Worm (Caenorhabditis elegans): ENCODE measurements around the gene set-4.

The set-4 gene

DNA sequence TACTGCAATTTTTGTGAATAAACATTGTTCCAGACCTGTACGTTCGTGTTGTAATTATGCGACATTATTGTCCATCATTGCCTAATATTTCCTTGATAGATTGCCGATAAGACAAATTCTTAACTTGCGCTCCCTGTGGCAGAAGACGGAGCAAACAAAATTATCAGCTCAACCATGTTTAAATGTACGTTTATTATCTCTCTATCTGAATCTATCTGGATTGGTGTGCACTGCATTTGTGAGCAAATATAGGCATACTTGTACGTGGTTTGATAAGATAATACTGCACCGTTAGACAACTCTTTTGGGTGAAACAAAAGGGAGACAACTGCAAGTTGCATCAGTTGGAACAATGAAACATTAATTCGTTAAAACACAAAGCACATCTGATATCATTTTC, 3.8 kb downstream of the set-4 start:
- no peak for TF ChIP-seq unc-62 (GFP tag; optimal IDR thresholded peaks at IDR 0.05)

DNA sequence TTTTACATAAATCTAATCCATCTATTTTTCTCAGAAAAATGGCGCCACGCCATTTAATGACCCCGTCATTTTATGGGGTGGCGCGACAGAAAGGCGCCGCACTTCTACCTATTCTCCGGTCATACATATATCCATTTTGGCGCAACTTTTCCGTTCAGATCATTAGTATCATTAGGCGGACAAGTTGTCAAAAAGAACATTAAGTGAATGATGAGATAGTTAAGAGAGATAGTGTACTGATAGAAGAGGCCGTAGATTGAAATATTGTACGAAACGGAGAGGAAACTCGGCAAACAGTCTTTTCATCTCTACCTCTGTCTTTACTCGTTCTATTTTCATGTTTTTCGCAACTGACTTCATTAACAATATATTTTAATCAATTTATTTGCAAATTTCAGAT, 7.1 kb downstream of the set-4 start, which contains the start of gene sma-6:
Gene sma-6 (plus strand): TSS at position 399 of the 400 bp plus-strand sequence.
- no peak for TF ChIP-seq unc-62 (GFP tag; optimal IDR thresholded peaks at IDR 0.05)

DNA sequence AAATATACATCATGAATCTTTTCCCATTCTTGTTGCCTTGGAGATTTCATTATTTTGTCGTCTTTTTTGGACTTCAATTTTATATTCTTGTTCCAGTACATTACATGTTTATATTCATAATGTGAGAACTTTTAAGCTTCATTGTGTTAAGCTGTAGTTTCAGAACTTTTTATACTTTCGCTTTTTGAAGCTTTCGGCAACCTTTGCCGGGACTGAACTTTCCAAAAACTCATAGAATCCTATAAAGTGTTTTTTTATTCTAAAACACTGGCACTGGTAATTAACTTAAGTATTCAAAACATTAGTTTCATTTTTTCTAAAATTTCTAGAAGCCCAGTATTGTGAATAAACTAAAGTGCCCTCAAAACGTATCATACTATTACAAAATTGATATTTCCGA, 8.2 kb downstream of the set-4 start, which contains the start of gene C32D5.4:
Gene C32D5.4 (minus strand): TSS at position 101 of the 400 bp plus-strand sequence.
- no peak for TF ChIP-seq unc-62 (GFP tag; optimal IDR thresholded peaks at IDR 0.05)

DNA sequence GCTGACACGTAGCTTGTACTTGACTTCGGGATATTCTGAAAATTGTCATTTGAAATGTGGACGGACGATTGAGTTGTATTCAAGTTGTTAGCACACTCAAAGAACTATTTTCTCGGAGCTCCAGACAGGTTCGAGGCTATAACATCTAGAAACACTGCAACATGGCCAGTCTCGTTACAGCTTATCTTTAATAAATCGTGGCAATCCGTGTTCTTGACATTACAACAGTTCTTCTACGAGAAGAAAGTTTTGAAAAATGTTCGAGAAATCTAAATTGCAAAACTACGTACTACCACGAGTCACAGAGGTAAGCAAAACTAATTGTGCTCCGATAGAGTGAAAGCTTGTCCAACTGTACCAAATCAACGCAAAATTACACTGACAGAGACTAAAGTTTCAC, 9.1 kb downstream of the set-4 start:
- TF ChIP-seq unc-62 (GFP tag; optimal IDR thresholded peaks at IDR 0.05) = no peak

DNA sequence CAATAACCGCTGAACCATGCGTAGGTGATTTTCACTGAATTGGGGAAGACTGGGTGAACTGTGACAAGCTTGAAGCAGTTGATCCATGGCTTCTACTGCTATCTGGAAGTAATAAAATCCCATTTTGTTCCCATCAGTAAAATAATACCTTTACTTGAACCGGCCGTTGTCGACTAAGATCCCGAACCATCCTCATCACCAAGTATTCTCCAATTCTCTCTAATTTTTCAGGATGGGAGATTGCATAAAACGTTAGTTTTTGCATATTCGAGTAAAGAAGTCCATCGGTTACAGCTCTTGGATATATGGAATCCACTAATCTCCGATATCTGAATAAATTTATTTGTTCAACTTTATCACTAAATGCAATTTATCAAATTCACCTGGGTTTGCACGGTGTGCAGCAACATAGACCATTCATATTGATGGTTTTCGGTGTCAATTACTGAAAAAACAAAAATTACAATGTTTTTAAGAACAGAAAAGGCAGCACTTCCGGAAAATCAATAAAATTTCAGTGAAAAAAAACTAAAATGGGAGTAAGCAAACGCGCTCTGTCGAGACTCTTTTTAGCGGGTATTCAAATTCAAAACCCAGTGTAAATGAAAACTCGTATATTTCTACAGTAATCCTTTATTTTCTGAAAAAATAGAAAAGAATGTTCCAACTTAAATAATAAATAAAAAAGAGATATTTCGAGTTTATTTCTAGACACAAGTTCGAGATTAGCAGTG, 10.3 kb downstream of the set-4 start, which contains the start of gene efr-3:
Gene efr-3 (minus strand): TSS at position 505 of the 734 bp plus-strand sequence.
- no peak for TF ChIP-seq unc-62 (GFP tag; optimal IDR thresholded peaks at IDR 0.05)

DNA sequence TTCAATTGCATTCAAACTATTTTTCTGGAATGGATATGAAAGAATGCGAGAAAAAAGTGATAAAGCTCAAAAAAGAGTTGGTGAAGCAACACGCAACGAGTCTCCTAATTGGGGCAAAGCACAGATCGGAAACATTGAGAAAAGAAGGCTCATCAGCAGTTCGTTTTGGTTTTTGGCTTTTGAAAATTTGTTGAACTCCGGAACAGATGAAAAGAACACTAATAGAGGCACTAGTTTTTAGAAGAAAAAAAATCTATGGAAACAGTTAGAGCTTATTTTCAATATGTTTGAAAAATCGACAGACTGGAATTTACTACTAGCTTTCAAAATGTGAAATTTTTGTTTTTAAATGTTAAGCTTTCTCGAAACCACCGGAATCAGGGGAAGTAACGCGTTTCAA, 19.3 kb downstream of the set-4 start:
- no peak for TF ChIP-seq unc-62 (GFP tag; optimal IDR thresholded peaks at IDR 0.05)

DNA sequence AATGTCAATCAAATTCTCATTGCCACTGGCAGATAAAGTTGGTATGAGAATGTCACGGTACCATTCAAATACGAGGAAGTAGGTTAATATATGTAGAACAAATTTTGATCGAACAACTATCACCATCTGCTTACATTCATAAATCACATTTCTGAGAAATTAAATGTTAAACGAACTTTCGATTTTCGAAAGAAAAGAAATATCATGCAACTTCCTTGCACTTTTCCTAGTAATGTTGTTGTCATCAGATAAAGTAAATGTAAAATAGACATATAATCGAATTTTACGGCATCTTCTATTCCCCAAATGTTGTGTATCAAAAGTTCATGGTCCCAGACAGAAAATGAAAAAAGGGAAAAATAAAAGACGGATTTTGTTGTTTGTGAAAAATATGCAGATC, 19.7 kb downstream of the set-4 start:
- no peak for TF ChIP-seq unc-62 (GFP tag; optimal IDR thresholded peaks at IDR 0.05)

DNA sequence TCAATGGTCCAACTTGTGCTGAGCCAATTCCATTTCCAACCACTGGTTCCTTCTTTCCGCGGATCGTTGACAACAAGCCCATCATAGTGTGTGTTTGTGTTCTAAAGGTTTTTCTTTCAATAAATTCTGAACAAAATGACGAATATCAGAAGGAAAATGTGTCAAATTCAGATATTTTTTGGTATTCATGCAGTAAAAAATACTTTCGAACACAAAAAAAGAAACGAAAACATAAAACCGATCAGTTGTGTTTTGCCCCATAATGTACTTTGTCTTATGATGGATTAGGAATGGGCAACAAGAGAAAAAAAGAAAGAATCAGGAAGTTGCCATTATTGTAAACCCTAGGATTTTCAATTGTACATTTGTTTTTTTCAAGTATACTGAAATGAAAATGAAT, 21.9 kb downstream of the set-4 start, which contains the start of gene glb-10:
Gene glb-10 (minus strand): TSS at position 101 of the 400 bp plus-strand sequence.
- TF ChIP-seq unc-62 (GFP tag; optimal IDR thresholded peaks at IDR 0.05) = no peak

DNA sequence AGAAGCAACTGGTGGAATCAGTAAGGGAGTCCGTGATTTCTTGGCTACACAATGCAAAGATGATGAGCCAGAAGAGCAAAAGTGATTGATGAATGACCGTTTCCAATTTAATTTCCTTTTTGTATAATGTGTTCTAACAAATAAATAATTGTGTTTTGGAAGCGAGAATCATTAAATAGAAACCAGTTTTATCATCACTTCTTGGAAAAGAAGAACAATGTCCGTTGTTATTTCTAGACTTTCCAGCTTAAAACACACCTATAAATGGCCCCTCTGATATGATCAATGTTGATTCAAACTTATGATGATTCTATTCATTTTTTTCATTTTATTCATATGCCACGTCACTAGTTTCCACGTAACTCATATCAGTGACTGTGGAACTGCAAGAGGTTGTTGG, 25.0 kb downstream of the set-4 start, which contains the start of gene C29F5.8:
Gene C29F5.8 (plus strand): TSS at position 301 of the 400 bp plus-strand sequence.
- TF ChIP-seq unc-62 (GFP tag; optimal IDR thresholded peaks at IDR 0.05) = no peak

DNA sequence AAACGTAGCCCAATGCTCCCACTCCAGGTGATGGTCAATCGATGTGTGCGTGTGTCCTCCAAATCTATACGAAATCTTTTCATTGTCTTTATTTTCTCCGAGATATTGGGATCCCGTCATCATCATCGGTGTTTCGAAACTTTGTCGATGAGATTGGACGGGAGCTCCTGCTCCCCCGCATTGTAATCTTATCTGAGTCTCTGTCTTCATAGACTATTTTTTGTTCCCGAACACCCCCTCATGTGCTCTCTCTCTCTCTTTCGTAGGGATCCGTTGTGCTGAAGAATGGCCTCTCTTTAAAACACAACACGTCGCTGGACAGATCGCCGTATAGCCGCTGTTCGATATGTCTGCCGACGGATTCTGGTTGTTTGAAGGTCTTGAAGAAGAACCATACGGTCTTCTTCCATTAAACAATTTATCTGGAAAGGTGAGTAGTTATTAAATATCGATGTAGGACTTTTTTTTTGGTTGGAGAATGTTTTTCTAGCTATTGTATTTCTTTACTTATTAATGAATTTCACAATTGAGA, 27.9 kb downstream of the set-4 start, which contains the start of gene C29F5.1:
Gene C29F5.1 (plus strand): TSS at position 317 of the 532 bp plus-strand sequence.
- no peak for TF ChIP-seq unc-62 (GFP tag; optimal IDR thresholded peaks at IDR 0.05)

DNA sequence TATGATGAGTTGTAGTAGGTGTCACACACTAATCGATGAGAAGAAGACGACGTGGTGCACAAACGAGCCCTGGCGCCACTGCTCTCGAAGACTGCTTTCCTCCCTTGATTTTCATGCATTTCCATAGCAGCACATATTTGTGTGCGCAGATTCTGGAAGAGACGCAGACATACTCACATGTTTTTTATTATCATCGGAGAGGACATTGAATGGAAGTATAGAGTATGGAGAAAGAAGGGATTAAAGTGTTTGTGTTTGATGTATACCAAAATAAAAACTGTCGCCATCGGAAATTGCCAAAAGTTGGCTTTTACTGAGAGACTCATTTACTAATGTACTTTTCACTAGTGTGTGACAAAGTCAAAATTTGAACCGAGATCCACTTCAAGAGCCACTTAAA, 36.9 kb downstream of the set-4 start, which contains the start of gene mps-1:
Gene mps-1 (minus strand): TSS at position 101 of the 400 bp plus-strand sequence.
- no peak for TF ChIP-seq unc-62 (GFP tag; optimal IDR thresholded peaks at IDR 0.05)

DNA sequence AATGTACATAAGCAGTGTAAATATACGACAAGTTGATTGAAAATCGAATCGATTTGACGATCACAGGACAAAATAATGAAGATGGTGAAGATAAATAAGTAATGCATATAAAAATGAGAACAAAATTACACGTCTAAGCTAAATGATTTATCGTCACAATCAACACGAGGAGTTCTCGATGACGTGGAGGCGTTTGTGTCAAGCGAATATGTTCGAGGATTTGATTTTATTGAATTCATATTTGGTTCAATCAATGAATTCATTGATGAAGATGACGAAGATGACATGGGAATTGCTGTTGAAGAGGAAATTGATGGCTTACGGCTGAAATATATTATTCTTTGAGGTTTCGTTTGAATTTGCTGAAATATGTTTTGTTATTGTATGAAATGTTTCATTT, 38.6 kb downstream of the set-4 start, which contains the start of gene nyn-3:
Gene nyn-3 (minus strand): TSS at position 101 of the 400 bp plus-strand sequence.
- no peak for TF ChIP-seq unc-62 (GFP tag; optimal IDR thresholded peaks at IDR 0.05)

DNA sequence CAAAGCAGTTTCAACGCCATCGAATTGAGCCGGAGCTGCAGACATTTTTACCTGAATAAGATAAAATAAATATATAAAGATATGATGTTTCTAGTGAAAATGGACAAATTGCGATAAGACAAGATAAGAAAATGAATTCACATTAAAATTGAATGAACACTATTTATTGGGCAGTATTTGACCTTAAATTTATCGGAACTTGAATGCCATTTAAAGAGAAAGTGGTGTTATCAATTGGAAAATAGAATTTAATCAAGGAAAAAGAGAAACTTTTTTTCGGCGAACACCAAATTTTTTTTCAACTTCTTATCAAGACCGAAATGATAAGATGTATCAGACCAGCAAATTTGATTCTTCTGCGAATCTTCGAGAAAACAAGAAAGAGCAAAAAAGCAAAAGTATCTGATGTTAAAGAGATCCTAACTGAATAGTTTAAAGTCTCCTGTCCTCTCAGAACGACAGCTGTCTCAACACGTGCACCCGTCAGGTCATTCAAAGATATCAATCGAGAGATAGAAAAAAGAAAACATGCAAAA, 41.0 kb downstream of the set-4 start, which contains the start of gene upb-1:
Gene upb-1 (minus strand): TSS at position 51 of the 536 bp plus-strand sequence.
- TF ChIP-seq unc-62 (GFP tag; optimal IDR thresholded peaks at IDR 0.05) = no peak

DNA sequence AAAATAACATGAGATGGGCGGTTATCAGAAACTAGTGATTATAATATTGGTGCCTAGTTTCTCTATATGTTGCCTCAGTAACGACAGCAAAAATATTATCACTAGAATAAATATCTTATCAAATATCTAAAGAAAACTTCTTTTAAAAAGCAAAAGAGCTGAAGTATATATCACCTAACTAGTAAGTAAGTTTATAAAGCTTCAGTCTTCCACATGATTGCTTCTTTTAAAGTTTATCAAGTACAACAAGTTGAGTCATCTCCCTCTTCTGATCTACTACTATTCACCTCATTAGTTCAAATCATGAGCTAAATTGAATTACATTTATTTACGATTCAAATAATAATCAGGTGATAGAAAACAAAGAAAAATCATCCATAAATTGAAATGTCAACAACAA, 43.0 kb downstream of the set-4 start:
- TF ChIP-seq unc-62 (GFP tag; optimal IDR thresholded peaks at IDR 0.05) = no peak

DNA sequence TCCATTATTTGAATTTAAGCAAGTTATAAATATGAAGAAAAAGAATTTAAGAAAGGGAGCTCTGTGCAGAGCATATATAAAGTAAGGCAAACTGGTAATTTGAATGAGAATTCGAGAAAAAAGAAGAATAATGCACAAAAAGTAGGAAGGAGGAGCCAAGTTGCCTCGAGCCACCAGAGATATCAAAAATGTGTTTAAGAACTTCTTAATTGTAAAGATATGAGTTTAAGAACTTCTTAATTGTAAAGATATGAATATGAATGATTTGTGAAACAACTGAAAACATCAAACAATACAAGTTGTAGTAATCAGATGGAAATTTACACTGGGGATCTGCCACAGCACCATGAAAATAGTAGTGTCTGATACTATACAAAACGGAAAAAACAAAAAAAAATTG, 44.3 kb downstream of the set-4 start, which contains the start of gene F13H8.6:
Gene F13H8.6 (minus strand): TSS at position 101 of the 400 bp plus-strand sequence.
- no peak for TF ChIP-seq unc-62 (GFP tag; optimal IDR thresholded peaks at IDR 0.05)

DNA sequence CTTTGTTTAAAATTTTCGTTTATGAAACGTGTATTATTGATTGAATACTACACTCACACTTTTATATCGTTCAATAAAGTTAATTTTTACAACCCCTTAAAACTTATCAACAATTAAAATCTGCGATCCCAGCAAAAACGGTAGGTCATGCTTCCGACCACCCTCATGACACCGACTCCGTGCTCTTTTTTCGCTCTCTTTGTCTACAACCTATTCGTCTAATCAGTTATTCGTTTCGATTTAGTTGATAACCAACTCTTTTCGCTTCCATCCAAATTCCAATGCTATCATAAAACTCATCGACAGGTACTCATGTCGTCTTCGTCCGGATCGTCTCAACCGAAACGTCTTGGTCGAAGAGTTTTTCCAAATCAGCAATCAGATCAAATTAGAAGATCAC, 48.1 kb downstream of the set-4 start, which contains the start of gene F13H8.1:
Gene F13H8.1 (plus strand): TSS at position 311 of the 400 bp plus-strand sequence.
- TF ChIP-seq unc-62 (GFP tag; optimal IDR thresholded peaks at IDR 0.05) = no peak

Data from whole organism, dauer.